Fruit fly (Drosophila melanogaster): ENCODE data around the gene CG31810.
A peak's percentile ranks its signal among the peaks of the same experiment; 100 is the strongest.

Gene CG31810

DNA sequence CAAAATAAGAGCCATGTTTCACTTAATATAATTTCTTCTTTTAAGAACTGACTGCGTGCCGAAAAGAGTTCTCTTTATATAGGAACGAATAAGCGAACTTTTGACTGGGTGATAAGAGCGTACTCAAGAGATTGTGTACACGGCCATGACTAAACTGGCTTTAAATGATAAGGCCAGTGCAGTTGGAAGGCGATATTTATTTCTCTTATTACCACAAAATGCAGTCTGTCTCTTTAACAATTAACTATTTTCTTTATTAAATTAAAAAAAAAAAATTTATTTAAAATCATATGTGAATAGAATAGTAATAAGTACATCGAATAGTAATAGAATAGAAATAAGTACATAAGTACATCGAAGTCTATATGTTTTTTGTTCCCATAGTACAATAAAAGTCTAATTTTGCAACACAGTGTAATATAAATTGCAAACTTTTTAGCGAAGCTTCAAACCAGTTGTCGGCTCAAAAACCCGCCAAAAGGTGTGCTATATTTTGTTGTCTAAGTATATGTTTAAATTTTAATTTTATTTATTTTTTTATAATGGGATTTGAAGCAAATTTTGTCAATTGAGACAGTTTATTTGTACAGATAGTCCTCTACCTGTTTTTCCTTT is at the start of gene CG31810:
Gene CG31810 (minus strand): TSS at position 51 of the 615 bp plus-strand sequence.
- no peak for TF ChIP-seq CG17801 (GFP tag; optimal IDR thresholded peaks at IDR 0.05; ENCODE audit: partially characterized antibody)

DNA sequence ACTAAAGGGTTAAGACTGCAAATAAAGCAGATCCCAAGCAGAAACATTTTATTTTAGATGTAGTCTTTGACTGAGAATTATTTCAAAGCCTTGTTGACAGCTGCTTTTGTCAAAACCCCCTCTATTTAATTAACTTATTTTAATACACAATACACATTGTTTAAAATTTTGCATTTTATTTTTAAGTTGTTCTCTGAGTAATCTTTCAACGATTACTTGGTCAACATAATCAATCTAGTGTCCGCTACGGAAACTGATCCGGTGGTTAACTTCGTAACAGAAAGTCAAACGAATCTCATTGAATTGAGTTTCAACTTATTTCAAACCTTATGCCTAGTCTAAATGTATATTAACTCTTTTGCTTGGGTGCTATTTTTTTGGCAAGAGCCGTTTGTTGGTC is 48.2 kb upstream of the CG31810 start, which contains the start of gene CG31805:
Gene CG31805 (minus strand): TSS at position 101 of the 400 bp plus-strand sequence.
- no peak for TF ChIP-seq CG17801 (GFP tag; optimal IDR thresholded peaks at IDR 0.05; ENCODE audit: partially characterized antibody)

- TF ChIP-seq CG17801 (GFP tag; optimal IDR thresholded peaks at IDR 0.05; ENCODE audit: partially characterized antibody) = no peak
Measured at dm6 chr2L:16889608-16890007, 37.4 kb upstream of the CG31810 start, which contains the start of gene CG42556. CG42556 (plus strand) TSS chr2L:16889908.

dm6 chr2L:16888574-16889376 is 36.6 kb upstream of the CG31810 start:
- TF ChIP-seq CG17801 (GFP tag; optimal IDR thresholded peaks at IDR 0.05; ENCODE audit: partially characterized antibody) = no peak

- TF ChIP-seq CG17801 (GFP tag; optimal IDR thresholded peaks at IDR 0.05; ENCODE audit: partially characterized antibody) = peak; percentile 39
Measured at dm6 chr2L:16887660-16888573, 35.7 kb upstream of the CG31810 start, which contains the start of the genes osi and tweek. osi (minus strand) TSS chr2L:16887966. tweek (plus strand) TSS chr2L:16888490.

DNA sequence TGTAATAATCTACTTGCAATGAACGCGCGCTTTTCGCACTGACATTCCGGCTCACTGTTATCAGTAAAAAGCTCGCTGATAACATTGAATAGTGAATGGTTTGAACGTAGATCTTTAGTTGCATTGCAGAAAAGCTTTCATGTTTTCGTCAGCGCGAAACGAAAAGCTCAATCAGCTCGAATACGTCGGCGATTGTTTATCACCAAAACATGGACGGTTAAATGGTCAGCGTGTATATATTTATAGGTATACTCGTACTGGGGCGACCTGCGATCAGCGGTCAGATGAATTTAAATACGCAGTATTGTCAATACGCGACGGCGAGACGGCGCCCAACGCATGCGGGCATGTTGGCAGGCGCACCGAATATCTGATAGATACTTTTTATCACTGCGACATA is 34.3 kb upstream of the CG31810 start:
- peak; percentile 17 for TF ChIP-seq CG17801 (GFP tag; optimal IDR thresholded peaks at IDR 0.05; ENCODE audit: partially characterized antibody)

dm6 chr2L:16885347-16885746 is 33.2 kb upstream of the CG31810 start:
- TF ChIP-seq CG17801 (GFP tag; optimal IDR thresholded peaks at IDR 0.05; ENCODE audit: partially characterized antibody) = no peak

- TF ChIP-seq CG17801 (GFP tag; optimal IDR thresholded peaks at IDR 0.05; ENCODE audit: partially characterized antibody) = no peak
Measured at dm6 chr2L:16884702-16885101, 32.5 kb upstream of the CG31810 start.

- TF ChIP-seq CG17801 (GFP tag; optimal IDR thresholded peaks at IDR 0.05; ENCODE audit: partially characterized antibody) = no peak
Measured at dm6 chr2L:16882871-16883849, 31.0 kb upstream of the CG31810 start.

DNA sequence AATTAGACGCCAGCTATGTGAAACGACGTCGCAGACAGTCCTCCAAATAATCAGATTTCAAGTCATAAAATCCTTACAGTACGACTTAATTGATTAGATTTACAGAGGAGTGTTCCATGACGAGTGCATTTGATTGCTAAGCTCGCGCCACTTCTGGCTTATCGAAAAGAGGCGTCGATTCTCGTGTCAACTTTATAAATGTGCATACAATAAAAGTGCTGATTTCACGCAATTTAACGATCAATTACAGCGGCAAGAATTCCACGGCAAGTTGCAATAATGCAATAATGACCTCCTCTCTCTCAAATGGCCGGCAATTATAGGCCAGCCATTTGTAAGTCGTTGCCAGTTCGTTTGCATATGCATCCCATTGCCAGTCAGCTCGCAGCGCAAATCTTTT is 30.2 kb upstream of the CG31810 start:
- TF ChIP-seq CG17801 (GFP tag; optimal IDR thresholded peaks at IDR 0.05; ENCODE audit: partially characterized antibody) = no peak

- TF ChIP-seq CG17801 (GFP tag; optimal IDR thresholded peaks at IDR 0.05; ENCODE audit: partially characterized antibody) = peak; percentile 43
Measured at dm6 chr2L:16880930-16881329, 28.8 kb upstream of the CG31810 start.

DNA sequence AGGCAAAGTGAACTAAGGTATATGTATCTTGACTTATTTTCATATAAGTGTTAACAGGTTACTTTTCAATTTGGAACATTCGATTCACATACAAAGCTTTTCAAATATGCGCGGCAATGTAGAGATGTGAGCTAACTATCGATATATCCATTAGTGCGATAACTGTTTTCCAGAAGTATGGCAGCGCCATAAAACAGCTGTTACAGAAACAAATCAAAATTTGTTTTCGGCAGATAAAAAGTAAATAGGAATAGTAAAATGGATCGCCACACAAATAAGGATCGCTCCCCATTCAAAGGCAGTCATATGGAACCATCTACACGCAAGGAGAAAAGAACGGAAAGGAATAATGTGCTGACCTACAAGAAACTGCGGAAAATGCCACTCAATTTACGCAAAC is 27.1 kb upstream of the CG31810 start, which contains the start of the genes CG32832, CG31743 and CG34313:
Gene CG32832 (minus strand): TSS at position 3 of the 400 bp plus-strand sequence.
Gene CG31743 (plus strand): TSS at position 230 of the 400 bp plus-strand sequence.
Gene CG34313 (plus strand): TSS at position 230 of the 400 bp plus-strand sequence.
- no peak for TF ChIP-seq CG17801 (GFP tag; optimal IDR thresholded peaks at IDR 0.05; ENCODE audit: partially characterized antibody)

DNA sequence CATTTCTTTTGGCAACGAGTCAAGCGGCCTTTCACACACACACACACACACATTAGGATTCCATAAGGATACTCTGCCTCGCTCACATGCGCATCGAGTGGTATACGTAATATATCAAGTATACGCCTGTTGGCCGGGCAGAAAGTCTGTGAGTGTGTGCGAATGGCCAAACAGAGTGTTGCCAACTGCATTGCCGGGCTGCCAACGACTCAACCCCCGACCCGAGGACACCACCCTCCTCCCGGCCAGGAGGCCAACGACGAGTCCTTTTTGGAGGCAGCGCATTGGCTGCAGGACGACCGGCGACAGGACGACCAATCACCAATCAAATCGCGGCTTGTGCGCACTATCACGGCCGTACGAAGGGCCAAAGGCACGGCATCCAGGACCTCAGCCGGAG is 25.5 kb upstream of the CG31810 start:
- TF ChIP-seq CG17801 (GFP tag; optimal IDR thresholded peaks at IDR 0.05; ENCODE audit: partially characterized antibody) = no peak

dm6 chr2L:16876555-16876954 is 24.4 kb upstream of the CG31810 start:
- TF ChIP-seq CG17801 (GFP tag; optimal IDR thresholded peaks at IDR 0.05; ENCODE audit: partially characterized antibody) = no peak
